Fruit fly (Drosophila melanogaster) whole organism: ENCODE results near the gene AstCC.

ENCODE experiments used
- CG8478 ChIP-seq: fragments of >200 bp; optimal IDR thresholded peaks from 2 replicates; lab custom pipeline; 2018; ENCODE audit warnings: inconsistent platforms
- Dll ChIP-seq: fragments of >200 bp; optimal IDR thresholded peaks from 2 replicates; lab custom pipeline; 2017
- EcR ChIP-seq, 2 experiments: fragments of >200 bp; optimal IDR thresholded peaks; 2 replicates each; lab custom pipeline; 2017; ENCODE audit warnings: missing biosample characterization in 2 of 2, missing genetic modification characterization in 2 of 2, missing genetic modification reagents in 2 of 2
- pan ChIP-seq: fragments of >200 bp; optimal IDR thresholded peaks from 2 replicates; lab custom pipeline; 2017
- psq ChIP-seq: fragments of >200 bp; optimal IDR thresholded peaks from 2 replicates; lab custom pipeline; 2017
- usp ChIP-seq: fragments of >200 bp; optimal IDR thresholded peaks from 2 replicates; lab custom pipeline; 2017; ENCODE audit warnings: missing biosample characterization, missing genetic modification characterization, mixed read lengths

DNA sequence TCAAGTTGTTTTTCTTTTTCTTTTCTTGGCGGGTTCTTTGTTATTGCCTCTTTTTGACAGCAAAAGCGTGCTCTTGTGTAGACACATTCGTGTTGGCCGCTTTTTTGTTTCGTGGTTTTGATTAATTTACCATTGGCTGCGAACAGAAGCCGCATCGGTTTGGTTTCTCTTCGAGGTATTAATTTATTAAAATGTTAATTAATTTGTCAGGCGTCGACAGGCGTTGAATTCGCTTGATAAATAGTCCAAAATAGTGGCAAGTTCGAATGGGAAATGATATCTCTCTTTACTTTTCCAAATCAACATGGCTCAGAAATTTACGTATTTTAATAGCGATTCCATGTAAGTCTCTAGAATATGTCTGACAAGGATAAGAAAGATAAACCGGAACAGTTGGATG, 50.5 kb downstream of the AstCC start, which contains the start of gene CG18666:
- TF ChIP-seq CG8478 (lab: Kevin White, UChicago) (no peak), usp (GFP tag; lab: Kevin White, UChicago) (no peak), EcR (GFP tag; optimal IDR thresholded peaks at IDR 0.05; lab: Kevin White, UChicago) (no peak), Dll (lab: Kevin White, UChicago) (no peak), psq (no peak), pan (lab: Kevin White, UChicago) (no peak)
